Worm (Caenorhabditis elegans) whole organism, L4/young adult: ENCODE measurements around the gene C42C1.12.
"Not testable (repeated sequence)": the region's sequence is repeated elsewhere in the genome, so short reads cannot be mapped to it uniquely, and the experiment has no call there.

ENCODE experiments used
- W03F9.2 ChIP-seq: fragments of 150-350 bp; optimal IDR thresholded peaks from 2 replicates; lab custom pipeline; 2014; ENCODE audit warnings: missing biosample characterization, missing genetic modification characterization
- dao-5 ChIP-seq: sonication (generic microtip); optimal IDR thresholded peaks from 2 replicates; lab custom pipeline; 2016; ENCODE audit warnings: missing genotype, missing genetic modification characterization, moderate library complexity, missing compliant biosample characterization
- him-1 ChIP-seq: sonication (generic microtip); optimal IDR thresholded peaks from 2 replicates; lab custom pipeline; 2016; ENCODE audit warnings: missing genotype, missing genetic modification reagents, missing genetic modification characterization, missing compliant biosample characterization

Gene C42C1.12

DNA sequence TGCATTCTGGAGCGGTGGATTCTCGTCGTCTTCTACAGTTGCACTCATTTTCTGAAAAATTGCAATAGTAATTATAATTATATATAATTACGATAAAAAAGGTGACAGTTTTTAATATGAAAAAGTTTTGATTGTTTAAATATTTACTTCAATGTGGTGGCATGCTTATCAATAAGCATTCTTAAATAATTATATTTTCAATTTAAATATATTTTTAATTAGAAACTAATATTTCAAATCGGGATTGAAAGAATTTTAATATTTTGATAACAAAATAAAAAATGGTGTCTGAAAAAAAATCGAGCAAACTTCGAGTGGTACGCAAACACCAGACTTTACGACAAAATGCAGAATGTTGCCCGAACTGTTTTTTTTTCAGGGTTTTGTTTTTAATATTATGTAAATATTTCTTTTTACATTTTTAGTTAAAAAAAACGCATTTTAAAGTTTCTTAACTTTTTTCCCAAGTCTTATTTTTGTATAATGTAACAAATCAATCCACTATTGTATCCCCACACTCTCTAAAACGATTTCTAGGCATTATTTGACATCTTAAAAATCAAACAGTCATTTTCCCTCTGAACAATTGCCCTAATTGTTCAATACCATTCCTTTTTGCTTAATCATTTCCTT lies at the start of gene C42C1.12, which contains the start of gene C42C1.19:
Gene C42C1.12 (minus strand): TSS at position 51 of the 633 bp plus-strand sequence.
Gene C42C1.19 (plus strand): TSS at position 583 of the 633 bp plus-strand sequence.
- TF ChIP-seq W03F9.2 (tag; lab: Kevin White, UChicago) (peak; percentile 13), him-1 (tag; lab: Kevin White, UChicago) (no peak), dao-5 (no peak)

DNA sequence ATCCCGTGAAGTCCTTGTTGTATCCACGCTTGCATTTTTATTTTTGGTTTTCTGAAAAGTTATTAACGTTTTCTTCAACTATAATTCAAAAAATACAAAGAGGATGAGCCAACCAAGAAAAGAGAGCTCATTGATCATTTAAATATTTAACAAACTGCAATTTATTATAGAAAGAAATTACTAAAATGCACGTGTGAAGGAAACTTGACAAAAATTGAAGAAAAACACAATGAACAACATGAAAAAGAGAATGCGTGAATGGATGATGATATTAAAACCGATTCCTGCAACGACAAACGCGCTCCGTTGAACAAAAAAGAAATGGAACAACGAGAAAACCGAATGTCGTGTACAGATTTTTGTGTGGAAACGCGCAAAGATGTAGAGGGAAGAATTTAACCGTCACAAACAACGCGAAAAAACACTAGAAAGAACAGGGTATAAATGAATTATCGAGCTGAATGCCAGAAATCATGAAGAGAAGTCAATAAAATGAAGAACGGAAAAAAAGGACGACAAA lies 48.9 kb upstream of the C42C1.12 start, which contains the start of gene ufd-1:
Gene ufd-1 (minus strand): TSS at position 51 of the 520 bp plus-strand sequence.
- TF ChIP-seq dao-5 (no peak), W03F9.2 (tag; lab: Kevin White, UChicago) (no peak), him-1 (tag; lab: Kevin White, UChicago) (no peak)

DNA sequence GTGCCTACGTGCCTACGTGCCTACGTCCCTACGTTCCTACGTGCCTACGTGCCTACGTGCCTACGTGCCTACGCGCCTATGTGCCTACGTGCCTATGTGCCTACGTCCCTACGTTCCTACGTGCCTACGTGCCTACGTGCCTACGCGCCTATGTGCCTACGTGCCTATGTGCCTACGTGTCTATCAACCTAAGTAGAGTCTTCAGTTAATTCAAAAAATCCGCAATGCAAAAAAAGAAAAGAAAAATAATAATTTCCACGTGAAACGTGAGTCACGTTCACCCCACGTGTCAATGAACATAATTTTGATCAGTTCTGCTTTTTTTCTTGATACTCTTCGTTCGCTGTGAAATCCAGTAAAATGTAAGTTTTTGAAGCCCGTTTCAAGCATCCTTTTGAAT lies 44.9 kb upstream of the C42C1.12 start, which contains the start of gene F19B6.3:
Gene F19B6.3 (plus strand): TSS at position 301 of the 400 bp plus-strand sequence.
- TF ChIP-seq him-1 (tag; lab: Kevin White, UChicago); dao-5; W03F9.2 (tag; lab: Kevin White, UChicago): not testable (repeated sequence)

DNA sequence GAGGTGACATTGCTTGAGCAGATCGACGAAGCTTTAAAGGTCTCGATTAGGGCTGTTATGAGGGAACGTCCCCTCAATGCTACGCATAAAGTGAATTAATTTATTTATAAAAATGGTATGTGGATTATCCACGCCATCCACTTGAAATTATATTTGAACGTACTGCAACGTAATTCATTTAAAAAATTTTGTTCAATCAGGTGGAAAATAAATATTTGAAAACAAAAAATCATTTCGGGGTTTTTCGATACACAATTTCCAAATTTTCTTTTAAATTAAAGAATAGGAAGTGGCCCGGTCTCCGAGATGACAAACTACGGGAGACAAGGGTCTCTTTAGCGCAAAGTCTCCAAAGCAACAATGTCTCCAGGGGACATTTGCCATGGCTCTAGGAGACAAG lies 29.6 kb upstream of the C42C1.12 start, which contains the start of gene oac-58:
Gene oac-58 (minus strand): TSS at position 101 of the 400 bp plus-strand sequence.
- no peak for TF ChIP-seq W03F9.2 (tag; lab: Kevin White, UChicago)
- no peak for TF ChIP-seq him-1 (tag; lab: Kevin White, UChicago)
- no peak for TF ChIP-seq dao-5

DNA sequence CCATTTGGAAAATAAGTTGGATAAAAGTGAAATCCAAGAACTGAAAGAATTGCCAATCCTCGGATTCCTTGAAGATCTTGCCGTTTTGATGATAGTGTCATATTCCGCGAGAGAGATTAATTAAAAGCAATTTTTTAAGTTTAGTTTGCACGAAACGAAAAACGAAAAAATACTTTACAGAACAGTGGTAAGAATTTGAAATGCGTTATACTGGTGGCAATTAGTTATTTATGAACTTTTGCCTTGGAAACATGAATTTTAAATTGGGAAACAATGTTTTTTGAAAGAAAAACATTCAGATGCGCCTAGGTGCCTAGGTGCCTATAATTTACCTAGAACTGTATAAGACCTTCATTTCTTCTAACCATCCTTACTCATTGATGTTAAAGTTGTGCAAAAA lies 25.7 kb upstream of the C42C1.12 start, which contains the start of gene oac-57:
Gene oac-57 (minus strand): TSS at position 101 of the 400 bp plus-strand sequence.
- TF ChIP-seq dao-5 (no peak), him-1 (tag; lab: Kevin White, UChicago) (no peak), W03F9.2 (tag; lab: Kevin White, UChicago) (no peak)

DNA sequence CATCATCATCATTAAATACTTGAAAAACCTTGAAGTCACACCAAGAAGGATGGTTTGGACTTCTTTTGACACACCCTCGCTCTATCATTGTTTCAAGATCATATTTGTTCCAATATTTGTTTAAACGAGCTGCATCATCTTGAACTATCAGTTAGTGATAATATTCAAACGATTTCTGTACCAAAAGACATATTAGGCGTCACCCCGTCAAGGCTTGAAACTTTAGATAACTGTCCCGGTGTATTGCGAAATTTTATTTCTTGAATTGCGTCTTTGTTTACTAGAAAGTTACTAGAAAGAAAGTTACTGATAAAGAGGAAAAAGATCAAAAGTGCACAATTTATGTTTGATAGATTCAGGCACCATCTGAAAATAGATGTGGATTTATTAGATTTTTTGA lies 23.9 kb upstream of the C42C1.12 start:
- TF ChIP-seq him-1 (tag; lab: Kevin White, UChicago): no peak

DNA sequence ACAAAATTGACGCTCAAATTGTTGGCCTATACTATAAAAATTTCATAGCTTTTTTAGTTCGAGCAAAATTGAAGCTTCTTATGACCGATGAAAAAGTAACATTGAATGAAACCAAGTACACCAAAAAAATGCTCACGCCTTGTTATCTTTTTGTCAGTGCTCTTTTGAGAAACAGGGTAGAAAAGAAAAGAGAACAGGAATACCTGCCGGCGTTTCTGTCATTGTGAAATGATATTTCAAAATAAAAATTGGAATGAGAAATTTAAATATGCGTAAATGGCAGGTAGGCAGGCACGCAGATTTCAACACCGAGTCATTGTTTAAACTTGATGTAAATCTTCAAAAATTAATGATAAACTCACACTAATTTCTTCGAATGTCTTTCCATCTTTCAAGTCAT lies 22.7 kb upstream of the C42C1.12 start:
- TF ChIP-seq him-1 (tag; lab: Kevin White, UChicago): no peak
- no peak for TF ChIP-seq W03F9.2 (tag; lab: Kevin White, UChicago)
- TF ChIP-seq dao-5: no peak

DNA sequence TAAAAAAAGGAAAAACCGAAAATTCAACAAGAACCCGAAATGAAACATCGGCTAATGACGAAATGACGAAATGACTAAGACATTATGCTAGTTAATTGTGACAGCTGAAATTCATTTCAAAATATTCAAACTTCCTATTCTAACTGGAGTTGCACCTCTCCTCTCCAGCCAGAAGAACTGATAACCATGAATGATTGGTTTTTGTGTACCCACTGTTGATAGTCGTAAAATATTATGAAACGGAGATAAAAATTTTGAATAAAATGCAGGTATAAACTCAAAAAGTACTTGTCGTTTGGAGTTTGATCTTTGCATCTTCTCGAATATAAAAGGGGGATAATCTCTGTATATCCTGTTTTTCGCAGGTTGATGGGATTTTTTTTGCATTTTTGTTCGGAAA lies 20.9 kb upstream of the C42C1.12 start:
- TF ChIP-seq W03F9.2 (tag; lab: Kevin White, UChicago) (no peak), him-1 (tag; lab: Kevin White, UChicago) (no peak), dao-5 (no peak)

DNA sequence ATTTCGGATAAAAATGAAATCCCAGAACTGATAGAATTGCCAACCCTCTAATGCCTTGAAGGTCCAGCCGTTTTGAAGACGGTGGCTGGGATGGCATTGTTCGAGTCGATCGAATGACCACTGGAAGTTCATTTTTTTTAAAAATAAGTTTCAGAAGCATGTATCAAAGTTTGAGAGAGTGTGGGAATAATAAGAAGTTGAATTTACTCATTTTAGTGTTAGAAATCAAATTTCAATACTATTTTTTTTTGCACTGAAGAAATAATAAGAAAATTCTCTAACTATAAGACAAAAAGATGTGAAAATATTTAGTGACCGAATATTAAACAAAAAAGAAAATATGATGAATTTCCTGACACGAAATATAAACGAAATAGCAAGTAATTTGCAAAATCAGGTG lies 19.2 kb upstream of the C42C1.12 start, which contains the start of gene oac-59:
Gene oac-59 (minus strand): TSS at position 101 of the 400 bp plus-strand sequence.
- TF ChIP-seq W03F9.2 (tag; lab: Kevin White, UChicago): no peak
- no peak for TF ChIP-seq him-1 (tag; lab: Kevin White, UChicago)
- TF ChIP-seq dao-5: no peak

DNA sequence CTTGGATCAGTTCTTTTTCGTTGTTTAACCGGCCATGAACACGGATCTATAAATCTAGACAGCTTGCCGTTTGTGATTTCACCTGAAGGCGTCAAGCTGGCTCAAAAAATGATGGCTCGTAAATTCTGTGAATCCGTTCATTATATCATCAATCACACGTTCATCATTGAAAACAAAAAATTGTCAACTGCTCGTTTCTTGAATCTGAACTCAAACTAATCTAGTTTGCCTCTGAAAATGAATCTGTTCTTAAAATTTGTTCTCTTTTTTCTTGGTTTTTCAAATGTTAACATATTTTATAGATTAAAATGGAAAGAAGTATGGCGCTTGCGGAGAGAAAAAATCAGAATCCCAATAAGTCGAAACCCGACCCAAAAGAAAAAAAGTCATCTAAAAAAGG lies 8.7 kb upstream of the C42C1.12 start, which contains the start of gene C42C1.8:
Gene C42C1.8 (plus strand): TSS at position 301 of the 400 bp plus-strand sequence.
- TF ChIP-seq W03F9.2 (tag; lab: Kevin White, UChicago) (no peak), dao-5 (no peak), him-1 (tag; lab: Kevin White, UChicago) (no peak)

DNA sequence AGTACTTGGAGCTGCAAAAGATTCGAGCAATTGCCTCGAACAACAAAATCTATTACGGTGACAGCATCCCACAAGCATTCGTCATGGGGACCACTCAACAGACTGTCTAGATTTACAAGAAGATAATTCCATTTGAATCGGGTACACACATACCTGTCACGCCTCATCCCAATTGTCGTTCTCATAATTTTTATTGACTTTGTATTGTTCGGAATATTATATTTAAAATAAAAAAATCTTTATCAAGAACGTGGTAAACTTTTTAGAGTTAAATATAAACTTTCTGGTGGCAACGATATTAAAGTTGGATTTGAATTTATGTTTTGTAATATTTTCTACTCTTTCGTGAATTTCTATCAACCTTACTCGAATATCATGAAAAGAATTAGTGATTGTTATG lies 7.1 kb upstream of the C42C1.12 start, which contains the start of gene C42C1.9:
Gene C42C1.9 (plus strand): TSS at position 301 of the 400 bp plus-strand sequence.
- no peak for TF ChIP-seq W03F9.2 (tag; lab: Kevin White, UChicago)
- no peak for TF ChIP-seq dao-5
- TF ChIP-seq him-1 (tag; lab: Kevin White, UChicago): no peak

DNA sequence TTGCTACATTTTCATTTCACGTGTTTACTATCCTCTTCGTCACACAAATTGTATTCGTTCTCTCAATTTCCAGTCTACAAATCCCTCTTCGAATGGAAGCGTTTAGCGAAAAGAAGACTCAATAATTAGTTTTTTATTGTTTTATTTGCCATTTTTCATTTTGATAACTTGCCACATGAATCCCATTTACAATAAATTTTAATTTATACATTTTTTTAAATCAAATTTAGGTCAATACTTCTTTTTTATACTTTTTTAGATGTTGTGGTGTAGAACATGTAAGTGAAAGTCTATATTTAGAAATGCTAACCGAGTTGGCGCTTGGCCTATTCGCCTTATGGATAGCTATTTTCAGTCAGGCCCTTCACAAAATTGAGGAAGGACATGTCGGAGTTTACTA lies 5.6 kb upstream of the C42C1.12 start, which contains the start of gene erl-1:
Gene erl-1 (plus strand): TSS at position 301 of the 400 bp plus-strand sequence.
- no peak for TF ChIP-seq him-1 (tag; lab: Kevin White, UChicago)
- TF ChIP-seq W03F9.2 (tag; lab: Kevin White, UChicago): no peak
- TF ChIP-seq dao-5: no peak

DNA sequence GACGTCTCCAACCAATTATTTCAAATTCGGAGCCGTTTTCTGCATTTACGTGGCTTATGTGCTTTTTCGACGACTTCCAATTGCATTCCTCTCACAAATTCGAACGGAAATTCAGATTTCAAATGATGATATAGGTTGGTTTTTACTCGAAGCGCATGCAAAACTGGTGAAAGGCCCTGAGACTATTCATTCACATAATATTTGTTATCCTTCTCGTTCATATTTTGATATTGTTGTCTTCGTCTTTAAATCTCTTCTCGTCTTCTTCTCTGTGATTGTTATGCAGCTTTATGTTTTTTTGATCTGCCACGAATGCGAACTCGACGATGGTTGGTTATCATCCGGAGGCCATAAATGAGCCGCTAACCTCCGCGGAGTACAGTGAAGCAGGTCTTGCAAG lies 866 bp upstream of the C42C1.12 start, which contains the start of gene hpo-12:
Gene hpo-12 (plus strand): TSS at position 301 of the 400 bp plus-strand sequence.
- TF ChIP-seq dao-5 (no peak), W03F9.2 (tag; lab: Kevin White, UChicago) (no peak), him-1 (tag; lab: Kevin White, UChicago) (no peak)

DNA sequence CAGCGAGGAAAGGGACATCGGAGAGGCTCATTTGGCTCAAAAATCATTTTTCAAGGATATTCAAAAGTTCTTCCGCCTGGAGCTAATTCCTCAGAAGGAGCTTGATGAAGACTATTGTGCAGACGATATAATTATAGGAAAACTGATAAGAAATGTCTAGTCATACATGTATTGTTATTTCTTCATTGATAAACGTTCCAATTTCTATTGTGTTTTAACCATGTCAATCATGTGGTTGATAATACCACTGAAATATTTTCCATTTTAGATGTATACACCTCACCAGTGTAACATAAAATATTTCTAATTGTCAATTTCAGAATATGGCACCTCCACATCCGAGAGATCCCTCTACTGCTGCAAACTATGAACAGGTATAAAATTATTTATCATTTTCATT lies 2.7 kb downstream of the C42C1.12 start, which contains the start of gene ltah-1.1:
Gene ltah-1.1 (plus strand): TSS at position 283 of the 400 bp plus-strand sequence.
- TF ChIP-seq W03F9.2 (tag; lab: Kevin White, UChicago): no peak
- TF ChIP-seq him-1 (tag; lab: Kevin White, UChicago): no peak
- no peak for TF ChIP-seq dao-5
